Worm (Caenorhabditis elegans) whole organism, midembryonic: ENCODE measurements around the gene M03E7.1.
A peak's percentile ranks its signal among the peaks of the same experiment; 100 is the strongest.
"Not testable (repeated sequence)": the region's sequence is repeated elsewhere in the genome, so short reads cannot be mapped to it uniquely, and the experiment has no call there.

Experiments used
- T22C8.4 ChIP-seq: fragments of 200-800 bp; sonication (Bioruptor generic); IDR thresholded peaks from 2 replicates; pipeline ENCODE4 v1.3.6; 2022; ENCODE audit warnings: missing genetic modification characterization, missing compliant biosample characterization
- cog-1 ChIP-seq: sonication (generic microtip); optimal IDR thresholded peaks from 2 replicates; lab custom pipeline; 2016; ENCODE audit warnings: missing genetic modification characterization, missing compliant biosample characterization
- flt-1 ChIP-seq: fragments of 200-800 bp; sonication (Bioruptor generic); IDR thresholded peaks from 2 replicates; pipeline ENCODE4 v1.3.6; 2022; ENCODE audit warnings: missing genetic modification characterization, missing compliant biosample characterization
- klf-2 ChIP-seq: fragments of 200-800 bp; sonication (Bioruptor generic); conservative IDR thresholded peaks from 2 replicates; pipeline ENCODE4 v1.3.6; 2022; ENCODE audit warnings: missing genetic modification reagents, missing genetic modification characterization, missing compliant biosample characterization
- med-1 ChIP-seq: sonication (generic microtip); optimal IDR thresholded peaks from 2 replicates; lab custom pipeline; 2017; ENCODE audit warnings: missing genetic modification characterization, mild to moderate bottlenecking, missing compliant biosample characterization, antibody characterized with exemption, missing genetic modification reagents; ENCODE audit not compliant: insufficient read depth
- ref-1 ChIP-seq: fragments of 200-800 bp; sonication (Bioruptor generic); conservative IDR thresholded peaks from 2 replicates; pipeline ENCODE4 v1.3.6; 2022; ENCODE audit warnings: missing genetic modification reagents, missing genetic modification characterization, missing compliant biosample characterization
- tab-1 ChIP-seq: fragments of 200-800 bp; sonication (Bioruptor generic); IDR thresholded peaks from 2 replicates; pipeline ENCODE4 v1.3.6; 2022; ENCODE audit warnings: missing genetic modification characterization, missing compliant biosample characterization
- ztf-23 ChIP-seq: fragments of 200-800 bp; sonication (Bioruptor generic); IDR thresholded peaks from 2 replicates; pipeline ENCODE4 v1.3.6; 2022; ENCODE audit warnings: missing genetic modification reagents, missing genetic modification characterization, missing compliant biosample characterization
- ztf-29 ChIP-seq: fragments of 200-800 bp; sonication (Bioruptor generic); IDR thresholded peaks from 2 replicates; pipeline ENCODE4 v1.3.6; 2022; ENCODE audit warnings: missing genetic modification reagents, missing genetic modification characterization, missing compliant biosample characterization

The M03E7.1 gene

ce11 chrV:5634445-5634844 lies 13.0 kb downstream of the M03E7.1 start:
- TF ChIP-seq cog-1 (tag; lab: Kevin White, UChicago) (no peak), ztf-23 (no peak), T22C8.4 (GFP tag; lab: Robert Waterston, UW) (no peak), ref-1 (GFP tag; lab: Robert Waterston, UW) (no peak), med-1 (GFP tag; lab: Kevin White, UChicago) (no peak), klf-2 (GFP tag; lab: Robert Waterston, UW) (no peak), ztf-29 (GFP tag; lab: Robert Waterston, UW) (no peak), tab-1 (no peak), flt-1 (GFP tag; lab: Robert Waterston, UW) (no peak)

ce11 chrV:5644171-5644570 lies 22.7 kb downstream of the M03E7.1 start, which contains the start of gene srx-117:
TSS of gene srx-117 (plus strand) at chrV:5644471.
- no peak for TF ChIP-seq ref-1 (GFP tag; lab: Robert Waterston, UW)
- no peak for TF ChIP-seq tab-1
- no peak for TF ChIP-seq klf-2 (GFP tag; lab: Robert Waterston, UW)
- TF ChIP-seq cog-1 (tag; lab: Kevin White, UChicago) = no peak
- no peak for TF ChIP-seq T22C8.4 (GFP tag; lab: Robert Waterston, UW)
- no peak for TF ChIP-seq med-1 (GFP tag; lab: Kevin White, UChicago)
- TF ChIP-seq ztf-23 = no peak
- TF ChIP-seq flt-1 (GFP tag; lab: Robert Waterston, UW) = no peak
- TF ChIP-seq ztf-29 (GFP tag; lab: Robert Waterston, UW) = no peak

ce11 chrV:5647359-5647758 lies 25.9 kb downstream of the M03E7.1 start, which contains the start of gene C14C11.4:
TSS of gene C14C11.4 (plus strand) at chrV:5647610.
- TF ChIP-seq ztf-23 = no peak
- TF ChIP-seq med-1 (GFP tag; lab: Kevin White, UChicago) = no peak
- TF ChIP-seq cog-1 (tag; lab: Kevin White, UChicago) = no peak
- TF ChIP-seq tab-1 = no peak
- no peak for TF ChIP-seq flt-1 (GFP tag; lab: Robert Waterston, UW)
- TF ChIP-seq ztf-29 (GFP tag; lab: Robert Waterston, UW) = no peak
- TF ChIP-seq klf-2 (GFP tag; lab: Robert Waterston, UW) = no peak
- TF ChIP-seq T22C8.4 (GFP tag; lab: Robert Waterston, UW) = no peak
- no peak for TF ChIP-seq ref-1 (GFP tag; lab: Robert Waterston, UW)

ce11 chrV:5651905-5652304 lies 30.4 kb downstream of the M03E7.1 start:
- TF ChIP-seq ztf-23 (no peak), flt-1 (GFP tag; lab: Robert Waterston, UW) (no peak), ztf-29 (GFP tag; lab: Robert Waterston, UW) (no peak), med-1 (GFP tag; lab: Kevin White, UChicago) (no peak)

- TF ChIP-seq klf-2 (GFP tag; lab: Robert Waterston, UW) (no peak), ref-1 (GFP tag; lab: Robert Waterston, UW) (no peak), tab-1 (no peak), med-1 (GFP tag; lab: Kevin White, UChicago) (no peak), ztf-29 (GFP tag; lab: Robert Waterston, UW) (no peak), cog-1 (tag; lab: Kevin White, UChicago) (no peak), ztf-23 (no peak), T22C8.4 (GFP tag; lab: Robert Waterston, UW) (no peak), flt-1 (GFP tag; lab: Robert Waterston, UW) (no peak)
Measured at ce11 chrV:5653990-5654499, 32.6 kb downstream of the M03E7.1 start, which contains the start of gene hex-2. TSS of gene hex-2 (plus strand) at chrV:5654449.

- TF ChIP-seq ztf-29 (GFP tag; lab: Robert Waterston, UW) (no peak), klf-2 (GFP tag; lab: Robert Waterston, UW) (no peak)
Measured at ce11 chrV:5660604-5661209, 39.2 kb downstream of the M03E7.1 start, which contains the start of the genes mut-14 and C14C11.2. TSS of gene mut-14 (minus strand) at chrV:5660704. TSS of gene C14C11.2 (plus strand) at chrV:5661159.

- TF ChIP-seq tab-1; flt-1 (GFP tag; lab: Robert Waterston, UW); ztf-23: not testable (repeated sequence)
Measured at ce11 chrV:5663317-5663716, 41.8 kb downstream of the M03E7.1 start, which contains the start of gene C14C11.1. TSS of gene C14C11.1 (plus strand) at chrV:5663617.

ce11 chrV:5666036-5666729 lies 44.7 kb downstream of the M03E7.1 start, which contains the start of gene C14C11.7:
TSS of gene C14C11.7 (minus strand) at chrV:5666086.
- TF ChIP-seq tab-1 (no peak), flt-1 (GFP tag; lab: Robert Waterston, UW) (no peak), ztf-23 (no peak), cog-1 (tag; lab: Kevin White, UChicago) (no peak), med-1 (GFP tag; lab: Kevin White, UChicago) (no peak), ztf-29 (GFP tag; lab: Robert Waterston, UW) (no peak), ref-1 (GFP tag; lab: Robert Waterston, UW) (no peak), klf-2 (GFP tag; lab: Robert Waterston, UW) (no peak), T22C8.4 (GFP tag; lab: Robert Waterston, UW) (no peak)

ce11 chrV:5667337-5667736 lies 45.8 kb downstream of the M03E7.1 start:
- TF ChIP-seq ztf-23 (no peak), flt-1 (GFP tag; lab: Robert Waterston, UW) (peak; percentile 42; the same call in 1 of the 2 replicates)
